Worm (Caenorhabditis elegans) whole organism, L1 larva: ENCODE data around the gene unc-23.
A peak's percentile ranks its signal among the peaks of the same experiment; 100 is the strongest.
"Not testable (repeated sequence)": the region's sequence is repeated elsewhere in the genome, so short reads cannot be mapped to it uniquely, and the experiment has no call there.

Source experiments
- alr-1 ChIP-seq: fragments of 200-800 bp; sonication (Bioruptor generic); optimal IDR thresholded peaks from 2 replicates; lab custom pipeline; 2018; ENCODE audit warnings: borderline replicate concordance, mild to moderate bottlenecking, missing genetic modification characterization, missing compliant biosample characterization
- aly-2 ChIP-seq: fragments of 150-350 bp; optimal IDR thresholded peaks from 2 replicates; lab custom pipeline; 2014; ENCODE audit warnings: missing biosample characterization, missing genetic modification characterization
- ama-1 ChIP-seq: fragments of 150-350 bp; optimal IDR thresholded peaks from 2 replicates; lab custom pipeline; 2014
- blmp-1 ChIP-seq: fragments of 150-350 bp; optimal IDR thresholded peaks from 2 replicates; lab custom pipeline; 2014; ENCODE audit warnings: missing biosample characterization, missing genetic modification characterization
- ceh-82 ChIP-seq, 3 experiments: fragments of 150-350 bp in 1 of 3; sonication (generic microtip) in 2 of 3; optimal IDR thresholded peaks; 2 replicates each; lab custom pipeline; 2014 to 2017; ENCODE audit warnings: missing biosample characterization in 3 of 3, missing genetic modification characterization in 3 of 3
- ces-1 ChIP-seq: fragments of 150-350 bp; optimal IDR thresholded peaks from 2 replicates; lab custom pipeline; 2014; ENCODE audit warnings: missing biosample characterization, missing genetic modification reagents, missing genetic modification characterization
- elt-2 ChIP-seq: sonication (generic microtip); optimal IDR thresholded peaks from 2 replicates; lab custom pipeline; 2016; ENCODE audit warnings: missing genetic modification characterization, mild to moderate bottlenecking, inconsistent platforms, missing compliant biosample characterization, missing genetic modification reagents
- ets-5 ChIP-seq: fragments of 200-800 bp; sonication (Bioruptor generic); IDR thresholded peaks from 2 replicates; pipeline ENCODE4 v1.3.6; 2022; ENCODE audit warnings: missing genetic modification characterization, missing compliant biosample characterization
- fkh-10 ChIP-seq: sonication (generic microtip); optimal IDR thresholded peaks from 2 replicates; lab custom pipeline; 2017; ENCODE audit warnings: missing biosample characterization, missing genetic modification reagents, missing genetic modification characterization
- fkh-4 ChIP-seq: sonication (generic microtip); optimal IDR thresholded peaks from 2 replicates; lab custom pipeline; 2016; ENCODE audit warnings: missing compliant biosample characterization, missing genetic modification characterization, borderline replicate concordance
- fkh-8 ChIP-seq: sonication (generic microtip); optimal IDR thresholded peaks from 2 replicates; lab custom pipeline; 2016; ENCODE audit warnings: mild to moderate bottlenecking, missing genetic modification characterization, missing compliant biosample characterization
- hpl-2 ChIP-seq: fragments of 150-350 bp; optimal IDR thresholded peaks from 2 replicates; lab custom pipeline; 2014; ENCODE audit warnings: missing biosample characterization, missing genetic modification reagents, missing genetic modification characterization
- jun-1 ChIP-seq: fragments of 150-350 bp; optimal IDR thresholded peaks from 2 replicates; lab custom pipeline; 2014; ENCODE audit warnings: missing biosample characterization, missing genetic modification reagents, missing genetic modification characterization
- lin-14 ChIP-seq: fragments of 200-800 bp; sonication (Bioruptor generic); optimal IDR thresholded peaks from 2 replicates; lab custom pipeline; 2018; ENCODE audit warnings: mild to moderate bottlenecking, missing genetic modification characterization, moderate library complexity, missing compliant biosample characterization
- lin-35 ChIP-seq, 2 experiments: fragments of 150-350 bp; optimal IDR thresholded peaks; 2 replicates each; lab custom pipeline; 2014; ENCODE audit warnings: missing biosample characterization in 2 of 2, missing genetic modification characterization in 2 of 2, missing genetic modification reagents in 2 of 2
- lin-39 ChIP-seq: fragments of 150-350 bp; optimal IDR thresholded peaks from 2 replicates; lab custom pipeline; 2014; ENCODE audit warnings: missing biosample characterization, missing genetic modification reagents, missing genetic modification characterization
- lsy-2 ChIP-seq, 2 experiments: fragments of 150-350 bp; optimal IDR thresholded peaks; 2 replicates each; lab custom pipeline; 2014; ENCODE audit warnings: missing biosample characterization in 2 of 2, missing genetic modification characterization in 2 of 2
- nhr-11 ChIP-seq: fragments of 150-350 bp; optimal IDR thresholded peaks from 2 replicates; lab custom pipeline; 2014; ENCODE audit warnings: missing biosample characterization, missing genetic modification characterization
- nhr-12 ChIP-seq: sonication (generic microtip); optimal IDR thresholded peaks from 2 replicates; lab custom pipeline; 2017; ENCODE audit warnings: missing biosample characterization, missing genetic modification characterization
- nhr-19 ChIP-seq: fragments of 200-800 bp; sonication (Bioruptor generic); conservative IDR thresholded peaks from 2 replicates; pipeline ENCODE4 v1.3.6; 2022; ENCODE audit warnings: missing genetic modification characterization, missing compliant biosample characterization
- nhr-28 ChIP-seq: fragments of 150-350 bp; optimal IDR thresholded peaks from 2 replicates; lab custom pipeline; 2014; ENCODE audit warnings: missing biosample characterization, missing genetic modification characterization
- nhr-71 ChIP-seq: sonication (generic microtip); optimal IDR thresholded peaks from 2 replicates; lab custom pipeline; 2016; ENCODE audit warnings: mild to moderate bottlenecking, missing genetic modification characterization, moderate library complexity, missing compliant biosample characterization
- nhr-76 ChIP-seq: sonication (generic microtip); optimal IDR thresholded peaks from 2 replicates; lab custom pipeline; 2017; ENCODE audit warnings: missing biosample characterization, missing genetic modification characterization
- nhr-90 ChIP-seq: sonication (generic microtip); optimal IDR thresholded peaks from 2 replicates; lab custom pipeline; 2016; ENCODE audit warnings: mild to moderate bottlenecking, missing genetic modification characterization, missing compliant biosample characterization; ENCODE audit not compliant: poor library complexity
- pqm-1 ChIP-seq: sonication (generic microtip); optimal IDR thresholded peaks from 3 replicates; lab custom pipeline; 2017; ENCODE audit warnings: missing biosample characterization, missing genetic modification characterization
- skn-1 ChIP-seq: fragments of 150-350 bp; optimal IDR thresholded peaks from 2 replicates; lab custom pipeline; 2014; ENCODE audit warnings: missing biosample characterization, missing genetic modification characterization
- snpc-4 ChIP-seq: fragments of 150-350 bp; optimal IDR thresholded peaks from 2 replicates; lab custom pipeline; 2014; ENCODE audit warnings: missing biosample characterization, missing genetic modification characterization
- sox-4 ChIP-seq: sonication (generic microtip); optimal IDR thresholded peaks from 2 replicates; lab custom pipeline; 2016; ENCODE audit warnings: missing genetic modification characterization, missing compliant biosample characterization
- sup-37 ChIP-seq: fragments of 200-800 bp; sonication (Bioruptor generic); optimal IDR thresholded peaks from 2 replicates; lab custom pipeline; 2018; ENCODE audit warnings: mild to moderate bottlenecking, missing genetic modification characterization, missing compliant biosample characterization
- swsn-7 ChIP-seq: sonication (generic microtip); optimal IDR thresholded peaks from 2 replicates; lab custom pipeline; 2016; ENCODE audit warnings: missing genetic modification characterization, missing compliant biosample characterization
- unc-130 ChIP-seq: fragments of 150-350 bp; optimal IDR thresholded peaks from 2 replicates; lab custom pipeline; 2017; ENCODE audit warnings: missing biosample characterization, missing genetic modification characterization, inconsistent platforms
- unc-30 ChIP-seq: sonication (generic microtip); optimal IDR thresholded peaks from 2 replicates; lab custom pipeline; 2017; ENCODE audit warnings: missing biosample characterization, missing genetic modification characterization
- unc-86 ChIP-seq: sonication (generic microtip); optimal IDR thresholded peaks from 2 replicates; lab custom pipeline; 2016; ENCODE audit warnings: missing genetic modification characterization, missing compliant biosample characterization
- unc-98 ChIP-seq: fragments of 200-800 bp; sonication (Bioruptor generic); IDR thresholded peaks from 2 replicates; pipeline ENCODE4 v1.3.6; 2022; ENCODE audit warnings: missing genetic modification characterization, missing compliant biosample characterization
- vab-15 ChIP-seq: sonication (generic microtip); optimal IDR thresholded peaks from 2 replicates; lab custom pipeline; 2017; ENCODE audit warnings: missing genotype, mild to moderate bottlenecking, missing genetic modification characterization, missing compliant biosample characterization
- zip-4 ChIP-seq: fragments of 200-800 bp; sonication (Bioruptor generic); optimal IDR thresholded peaks from 2 replicates; lab custom pipeline; 2018; ENCODE audit warnings: mild to moderate bottlenecking, missing genetic modification characterization, moderate library complexity, missing compliant biosample characterization

Gene unc-23

ce11 chrV:8936184-8936589, at the start of gene unc-23 (continued):
- TF ChIP-seq swsn-7 (tag; lab: Kevin White, UChicago): peak; percentile 90
- no peak for TF ChIP-seq nhr-76 (tag; lab: Kevin White, UChicago)
- peak; percentile 80 for TF ChIP-seq skn-1
- no peak for TF ChIP-seq alr-1 (tag; lab: Kevin White, UChicago)
- TF ChIP-seq ets-5 (GFP tag; lab: Robert Waterston, UW): no peak
- peak; percentile 86 for TF ChIP-seq unc-130
- TF ChIP-seq sup-37 (GFP tag; lab: Kevin White, UChicago): peak; percentile 61
- peak; percentile 54 for TF ChIP-seq jun-1 (tag; lab: Kevin White, UChicago)
- peak; percentile 90 for TF ChIP-seq nhr-19 (GFP tag; lab: Robert Waterston, UW)
- no peak for TF ChIP-seq ama-1
- peak; percentile 60 for TF ChIP-seq snpc-4 (tag; lab: Kevin White, UChicago)
- TF ChIP-seq lin-39 (tag; lab: Kevin White, UChicago): peak; percentile 24
- TF ChIP-seq pqm-1: no peak
- peak; percentile 95 for TF ChIP-seq blmp-1
- no peak for TF ChIP-seq unc-30
- TF ChIP-seq ceh-82 (tag; optimal IDR thresholded peaks at IDR 0.05; lab: Kevin White, UChicago): peak; percentile 66 to 77 (median 77)
- TF ChIP-seq elt-2: peak; percentile 63
- no peak for TF ChIP-seq fkh-10
- no peak for TF ChIP-seq unc-98 (GFP tag; lab: Robert Waterston, UW)
- peak; percentile 58 to 79 for TF ChIP-seq lsy-2 (tag; optimal IDR thresholded peaks at IDR 0.05; lab: Kevin White, UChicago)
- no peak for TF ChIP-seq fkh-8 (tag; lab: Kevin White, UChicago)
- TF ChIP-seq lin-35 (GFP tag; optimal IDR thresholded peaks at IDR 0.05; lab: Kevin White, UChicago): peak; percentile 52 to 73
- peak; percentile 41 for TF ChIP-seq nhr-11
- TF ChIP-seq, all 84 proteins: peak for 45

- TF ChIP-seq nhr-11; nhr-90 (tag; lab: Kevin White, UChicago); nhr-19 (GFP tag; lab: Robert Waterston, UW): not testable (repeated sequence)
- TF ChIP-seq, all 84 proteins: peak for 0; not testable (repeated sequence) for 84
These were observed 38.2 kb upstream of the unc-23 start, which contains the start of the genes his-17 and his-18 for ce11 chrV:8897942-8898419. Gene his-17 (minus strand): TSS chrV:8897992. Gene his-18 (plus strand): TSS chrV:8898228.

DNA sequence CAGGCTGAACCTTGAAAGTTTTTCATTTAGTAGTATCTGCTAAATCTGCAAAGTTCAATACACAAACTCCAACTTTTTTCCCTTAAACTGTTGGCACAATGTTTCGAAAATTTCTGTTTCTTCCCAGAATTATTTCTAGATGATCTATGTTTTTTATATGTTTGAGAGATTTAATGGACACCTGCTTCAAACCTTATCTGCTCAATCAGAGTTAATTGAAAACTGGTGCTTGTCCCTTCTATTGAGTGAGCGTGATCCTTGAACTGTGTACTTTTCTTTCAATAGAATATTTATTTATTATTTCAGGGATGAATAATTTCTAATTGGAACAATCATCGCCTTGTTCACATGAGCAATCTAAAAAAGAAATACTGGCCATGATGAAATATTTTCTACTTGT, 37.4 kb upstream of the unc-23 start, which contains the start of gene frpr-13:
frpr-13 (plus strand) TSS at position 301 of the 400 bp plus-strand sequence.
- TF ChIP-seq lin-14 (peak; percentile 8), pqm-1 (no peak)

- TF ChIP-seq hpl-2: no peak
- no peak for TF ChIP-seq sox-4 (tag; lab: Kevin White, UChicago)
- TF ChIP-seq lsy-2 (tag; optimal IDR thresholded peaks at IDR 0.05; lab: Kevin White, UChicago): no peak
- TF ChIP-seq nhr-12: no peak
- no peak for TF ChIP-seq zip-4 (GFP tag; lab: Kevin White, UChicago)
- no peak for TF ChIP-seq aly-2 (tag; lab: Kevin White, UChicago)
- no peak for TF ChIP-seq nhr-28 (tag; lab: Kevin White, UChicago)
- no peak for TF ChIP-seq lin-14
- TF ChIP-seq nhr-71: no peak
- TF ChIP-seq ets-5 (GFP tag; lab: Robert Waterston, UW): no peak
- no peak for TF ChIP-seq vab-15
- TF ChIP-seq fkh-4 (tag; lab: Kevin White, UChicago): no peak
- no peak for TF ChIP-seq nhr-90 (tag; lab: Kevin White, UChicago)
- no peak for TF ChIP-seq unc-86 (tag; lab: Kevin White, UChicago)
- TF ChIP-seq ces-1: no peak
These were observed 33.5 kb upstream of the unc-23 start, which contains the start of gene frpr-12 for ce11 chrV:8902697-8903096. Gene frpr-12 (plus strand): TSS chrV:8902997.
